Fruit fly (Drosophila melanogaster) whole organism, wandering third instar larva: ENCODE measurements around the gene HP5.

ENCODE experiments used
- Abd-B ChIP-seq: fragments of >200 bp; optimal IDR thresholded peaks from 2 replicates; lab custom pipeline; 2017; ENCODE audit warnings: missing biosample characterization, missing genetic modification characterization
- CG32264 ChIP-seq: fragments of 200-800 bp; sonication (Bioruptor generic); optimal IDR thresholded peaks from 2 replicates; lab custom pipeline; 2016; ENCODE audit warnings: missing biosample characterization, missing genetic modification characterization
- CG9705 ChIP-seq: fragments of 200-800 bp; sonication (Bioruptor generic); optimal IDR thresholded peaks from 2 replicates; lab custom pipeline; 2018; ENCODE audit warnings: missing biosample characterization, mild to moderate bottlenecking, missing genetic modification characterization
- CrebA ChIP-seq: fragments of 200-800 bp; sonication (Bioruptor generic); optimal IDR thresholded peaks from 2 replicates; lab custom pipeline; 2016; ENCODE audit warnings: missing biosample characterization, mild to moderate bottlenecking, missing genetic modification characterization, borderline replicate concordance
- Dfd ChIP-seq: fragments of >200 bp; optimal IDR thresholded peaks from 2 replicates; lab custom pipeline; 2017; ENCODE audit warnings: missing biosample characterization, missing genetic modification characterization
- Dif ChIP-seq: fragments of 200-275, 200-300 bp; sonication (Bioruptor generic); optimal IDR thresholded peaks from 2 replicates; lab custom pipeline; 2018; ENCODE audit warnings: missing biosample characterization, missing genetic modification characterization; ENCODE audit not compliant: partially characterized antibody
- GATAd ChIP-seq: sonication (Bioruptor generic); optimal IDR thresholded peaks from 2 replicates; lab custom pipeline; 2016; ENCODE audit warnings: missing biosample characterization, missing genetic modification characterization
- HLH106 ChIP-seq: fragments of 200-800 bp; optimal IDR thresholded peaks from 3 replicates; lab custom pipeline; 2019; ENCODE audit warnings: missing biosample characterization, mild to moderate bottlenecking, missing genetic modification characterization, moderate library complexity
- Hnf4 ChIP-seq: fragments of 200-800 bp; sonication (Bioruptor generic); optimal IDR thresholded peaks from 2 replicates; lab custom pipeline; 2016; ENCODE audit warnings: missing biosample characterization, mild to moderate bottlenecking, missing genetic modification characterization
- Hr78 ChIP-seq: fragments of >200 bp; optimal IDR thresholded peaks from 2 replicates; lab custom pipeline; 2017; ENCODE audit warnings: missing biosample characterization, missing genetic modification characterization
- Hr83 ChIP-seq: fragments of 200-300 bp; sonication (Bioruptor generic); optimal IDR thresholded peaks from 2 replicates; lab custom pipeline; 2016; ENCODE audit warnings: missing biosample characterization, mild to moderate bottlenecking, missing genetic modification characterization, moderate library complexity; ENCODE audit not compliant: poor library complexity, severe bottlenecking
- Jra ChIP-seq: sonication (Bioruptor generic); optimal IDR thresholded peaks from 2 replicates; lab custom pipeline; 2016; ENCODE audit warnings: missing biosample characterization, missing genetic modification characterization
- Mio ChIP-seq: sonication (Bioruptor generic); optimal IDR thresholded peaks from 2 replicates; lab custom pipeline; 2016; ENCODE audit warnings: missing biosample characterization, missing genetic modification characterization
- Myc ChIP-seq: fragments of >200 bp; optimal IDR thresholded peaks from 2 replicates; lab custom pipeline; 2017
- N ChIP-seq: fragments of >200 bp; optimal IDR thresholded peaks from 2 replicates; lab custom pipeline; 2018; ENCODE audit warnings: missing biosample characterization, missing external identifiers, missing genetic modification characterization
- OdsH ChIP-seq: fragments of 200-800 bp; sonication (Bioruptor generic); optimal IDR thresholded peaks from 2 replicates; lab custom pipeline; 2016; ENCODE audit warnings: missing biosample characterization, mild to moderate bottlenecking, missing genetic modification characterization
- Rel ChIP-seq, 2 experiments: fragments of 200-800 bp; sonication (Bioruptor generic) in 1 of 2; optimal IDR thresholded peaks; 2 replicates in 1 of 2; 3 replicates in 1 of 2; lab custom pipeline; 2016 to 2019; ENCODE audit warnings: mild to moderate bottlenecking in 2 of 2, missing biosample characterization in 2 of 2, missing genetic modification characterization in 2 of 2, moderate library complexity in 1 of 2
- Sp1 ChIP-seq: fragments of 200-800 bp; sonication (Bioruptor generic); optimal IDR thresholded peaks from 3 replicates; lab custom pipeline; 2019; ENCODE audit warnings: missing biosample characterization, mild to moderate bottlenecking, missing genetic modification characterization, moderate library complexity
- Vsx2 ChIP-seq: fragments of 200-300, 225-300 bp; sonication (Bioruptor generic); optimal IDR thresholded peaks from 2 replicates; lab custom pipeline; 2018; ENCODE audit warnings: missing biosample characterization, missing genetic modification characterization; ENCODE audit not compliant: partially characterized antibody
- br ChIP-seq: fragments of 200-800 bp; sonication (Bioruptor generic); optimal IDR thresholded peaks from 2 replicates; lab custom pipeline; 2016; ENCODE audit warnings: missing biosample characterization, missing genetic modification characterization
- brk ChIP-seq: fragments of 200-800 bp; sonication (Bioruptor generic); optimal IDR thresholded peaks from 2 replicates; lab custom pipeline; 2016; ENCODE audit warnings: missing biosample characterization, mild to moderate bottlenecking, missing genetic modification characterization
- dl ChIP-seq, 2 experiments: fragments of 175-275, 200-275 bp in 1 of 2; fragments of 200-275 bp in 1 of 2; sonication (Bioruptor generic); optimal IDR thresholded peaks; lab custom pipeline; 2018; ENCODE audit warnings: mild to moderate bottlenecking in 2 of 2, missing biosample characterization in 2 of 2, missing genetic modification characterization in 2 of 2, moderate library complexity in 2 of 2; ENCODE audit not compliant: partially characterized antibody in 2 of 2, insufficient read depth in 1 of 2
- dmrt93B ChIP-seq: fragments of 200-800 bp; sonication (Bioruptor generic); optimal IDR thresholded peaks from 2 replicates; lab custom pipeline; 2018; ENCODE audit warnings: missing biosample characterization, mild to moderate bottlenecking, missing genetic modification characterization
- dsf ChIP-seq: sonication (Bioruptor generic); optimal IDR thresholded peaks from 2 replicates; lab custom pipeline; 2016; ENCODE audit warnings: missing biosample characterization, missing genetic modification characterization, borderline replicate concordance
- ey ChIP-seq: fragments of 200-800 bp; sonication (Bioruptor generic); optimal IDR thresholded peaks from 2 replicates; lab custom pipeline; 2016; ENCODE audit warnings: missing biosample characterization, missing genetic modification characterization
- foxo ChIP-seq, 2 experiments: fragments of 200-800 bp; sonication (Bioruptor generic); optimal IDR thresholded peaks; 2 replicates in 1 of 2; 3 replicates in 1 of 2; lab custom pipeline; 2016 to 2017; ENCODE audit warnings: missing biosample characterization in 2 of 2, missing genetic modification characterization in 2 of 2
- fru ChIP-seq: fragments of 200-800 bp; sonication (Bioruptor generic); optimal IDR thresholded peaks from 3 replicates; lab custom pipeline; 2016; ENCODE audit warnings: missing biosample characterization, mild to moderate bottlenecking, missing genetic modification characterization
- h ChIP-seq: fragments of 200-800 bp; sonication (Bioruptor generic); optimal IDR thresholded peaks from 3 replicates; lab custom pipeline; 2016; ENCODE audit warnings: missing biosample characterization, mild to moderate bottlenecking, missing genetic modification characterization
- jim ChIP-seq: fragments of 175-275, 200-325 bp; sonication (Bioruptor generic); optimal IDR thresholded peaks from 2 replicates; lab custom pipeline; 2016; ENCODE audit warnings: missing biosample characterization, mild to moderate bottlenecking, missing genetic modification characterization
- lola ChIP-seq: fragments of >200 bp; optimal IDR thresholded peaks from 2 replicates; lab custom pipeline; 2017; ENCODE audit warnings: missing biosample characterization, missing genetic modification characterization
- pan ChIP-seq: fragments of >200 bp; optimal IDR thresholded peaks from 2 replicates; lab custom pipeline; 2017
- psq ChIP-seq: fragments of 200-800 bp; sonication (Bioruptor generic); optimal IDR thresholded peaks from 3 replicates; lab custom pipeline; 2017; ENCODE audit warnings: missing biosample characterization, mild to moderate bottlenecking, missing genetic modification characterization, moderate library complexity
- rgr ChIP-seq: fragments of 200-800 bp; sonication (Bioruptor generic); optimal IDR thresholded peaks from 3 replicates; lab custom pipeline; 2016; ENCODE audit warnings: missing biosample characterization, mild to moderate bottlenecking, missing genetic modification characterization
- sage ChIP-seq: fragments of 200-800 bp; sonication (Bioruptor generic); optimal IDR thresholded peaks from 2 replicates; lab custom pipeline; 2016; ENCODE audit warnings: missing biosample characterization, mild to moderate bottlenecking, missing genetic modification characterization
- sv ChIP-seq: fragments of 200-800 bp; sonication (Bioruptor generic); optimal IDR thresholded peaks from 3 replicates; lab custom pipeline; 2016; ENCODE audit warnings: missing biosample characterization, missing genetic modification characterization
- tai ChIP-seq: sonication (Bioruptor generic); optimal IDR thresholded peaks from 2 replicates; lab custom pipeline; 2016; ENCODE audit warnings: missing biosample characterization, missing genetic modification characterization
- usp ChIP-seq: fragments of >200 bp; optimal IDR thresholded peaks from 2 replicates; lab custom pipeline; 2017; ENCODE audit warnings: missing biosample characterization, missing genetic modification characterization
- woc ChIP-seq: sonication (Bioruptor generic); optimal IDR thresholded peaks from 2 replicates; lab custom pipeline; 2016; ENCODE audit warnings: missing biosample characterization, mild to moderate bottlenecking, missing genetic modification characterization

HP5 gene

dm6 chrX:11454189-11454882 is at the start of gene HP5, which contains the start of gene Evi5:
Gene HP5 (plus strand): TSS chrX:11454786.
Gene Evi5 (minus strand): TSS chrX:11454386.
- TF ChIP-seq Jra (GFP tag; lab: Kevin White, UChicago) (peak; percentile 28), fru (peak; percentile 58), h (GFP tag; lab: Kevin White, UChicago) (peak; percentile 35), GATAd (GFP tag; lab: Kevin White, UChicago) (no peak), OdsH (GFP tag; lab: Kevin White, UChicago) (no peak), dmrt93B (GFP tag; lab: Kevin White, UChicago) (peak; percentile 33), jim (GFP tag; lab: Kevin White, UChicago) (no peak), N (no peak), Abd-B (GFP tag; lab: Kevin White, UChicago) (no peak), dl (GFP tag; optimal IDR thresholded peaks at IDR 0.05; lab: Kevin White, UChicago; ENCODE audit: insufficient read depth in 1 of 2, partially characterized antibody in 2 of 2) (no peak), tai (GFP tag; lab: Kevin White, UChicago) (peak; percentile 13), CrebA (no peak), foxo (GFP tag; optimal IDR thresholded peaks at IDR 0.05; lab: Kevin White, UChicago) (peak in 1 of 2 experiments; percentile 58), lola (GFP tag; lab: Kevin White, UChicago) (no peak), Myc (lab: Kevin White, UChicago) (no peak), ey (peak; percentile 20), psq (GFP tag; lab: Kevin White, UChicago) (no peak), HLH106 (tag; lab: Kevin White, UChicago) (peak; percentile 52), sage (GFP tag; lab: Kevin White, UChicago) (no peak), Hnf4 (peak; percentile 31), woc (GFP tag; lab: Kevin White, UChicago) (peak; percentile 54), Rel (GFP tag; optimal IDR thresholded peaks at IDR 0.05; lab: Kevin White, UChicago) (no peak), Rel (tag; optimal IDR thresholded peaks at IDR 0.05; lab: Kevin White, UChicago) (peak; percentile 59), usp (GFP tag; lab: Kevin White, UChicago) (no peak), br (no peak), Mio (no peak), sv (GFP tag; lab: Kevin White, UChicago) (peak; percentile 25), Sp1 (GFP tag; lab: Kevin White, UChicago) (peak; percentile 20), dsf (GFP tag; lab: Kevin White, UChicago) (no peak), CG32264 (GFP tag; lab: Kevin White, UChicago) (no peak), brk (GFP tag; lab: Kevin White, UChicago) (peak; percentile 7), Dfd (GFP tag; lab: Kevin White, UChicago) (no peak), CG9705 (no peak), pan (no peak), Hr83 (GFP tag; lab: Kevin White, UChicago) (peak; percentile 23), Dif (GFP tag; lab: Kevin White, UChicago) (no peak), Hr78 (GFP tag; lab: Kevin White, UChicago) (no peak), Vsx2 (GFP tag; lab: Kevin White, UChicago) (no peak), rgr (GFP tag; lab: Kevin White, UChicago) (peak; percentile 4)

- TF ChIP-seq Sp1 (GFP tag; lab: Kevin White, UChicago), result no peak
- no peak for TF ChIP-seq OdsH (GFP tag; lab: Kevin White, UChicago)
- no peak for TF ChIP-seq fru
- no peak for TF ChIP-seq Mio
- TF ChIP-seq dl (GFP tag; optimal IDR thresholded peaks at IDR 0.05; lab: Kevin White, UChicago; ENCODE audit: insufficient read depth in 1 of 2, partially characterized antibody in 2 of 2), result no peak
- TF ChIP-seq Rel (GFP tag; optimal IDR thresholded peaks at IDR 0.05; lab: Kevin White, UChicago), result no peak
- TF ChIP-seq Rel (tag; optimal IDR thresholded peaks at IDR 0.05; lab: Kevin White, UChicago), result no peak
- no peak for TF ChIP-seq h (GFP tag; lab: Kevin White, UChicago)
- TF ChIP-seq GATAd (GFP tag; lab: Kevin White, UChicago), result no peak
- TF ChIP-seq CG9705, result no peak
- TF ChIP-seq jim (GFP tag; lab: Kevin White, UChicago), result no peak
- TF ChIP-seq Hnf4, result no peak
- no peak for TF ChIP-seq Jra (GFP tag; lab: Kevin White, UChicago)
- TF ChIP-seq Hr83 (GFP tag; lab: Kevin White, UChicago), result no peak
- TF ChIP-seq brk (GFP tag; lab: Kevin White, UChicago), result no peak
- TF ChIP-seq pan, result no peak
- no peak for TF ChIP-seq dsf (GFP tag; lab: Kevin White, UChicago)
- no peak for TF ChIP-seq psq (GFP tag; lab: Kevin White, UChicago)
Observed at dm6 chrX:11409647-11410046, 44.9 kb upstream of the HP5 start, which contains the start of gene CG15196. Gene CG15196 (plus strand): TSS chrX:11409947.
